Worm (Caenorhabditis elegans): ENCODE measurements around the gene F38H4.6.

Gene F38H4.6

DNA sequence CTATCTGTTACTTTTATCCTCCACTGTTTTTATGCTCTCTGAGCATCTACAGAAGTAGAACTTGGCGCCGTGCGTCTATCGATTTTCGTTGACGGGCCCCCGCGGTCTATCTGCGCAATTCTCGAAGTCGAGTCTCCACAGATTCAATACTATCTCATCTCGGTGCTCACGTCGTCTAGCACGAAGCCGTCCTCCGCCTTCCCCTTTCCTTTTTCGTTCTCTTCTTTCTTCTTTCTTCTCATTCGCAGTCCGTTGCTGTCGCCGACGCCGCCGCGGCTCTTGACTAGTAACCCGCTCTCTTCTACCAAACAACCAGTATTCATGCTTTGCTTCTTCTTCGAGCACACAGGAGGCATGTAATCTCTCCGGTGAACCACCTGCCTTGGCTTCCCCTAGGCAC lies 23.4 kb upstream of the F38H4.6 start:
- TF ChIP-seq unc-86 (tag; optimal IDR thresholded peaks at IDR 0.05) (peak; percentile 59), fkh-10 (GFP tag; optimal IDR thresholded peaks at IDR 0.05) (peak; percentile 38), sup-37 (GFP tag; optimal IDR thresholded peaks at IDR 0.05) (no peak), lin-35 (GFP tag; optimal IDR thresholded peaks at IDR 0.05) (peak in 1 of 2 experiments; percentile 17), efl-1 (optimal IDR thresholded peaks at IDR 0.05) (peak; percentile 7 to 26), efl-1 (GFP tag; optimal IDR thresholded peaks at IDR 0.05 in 1 of 2) (no peak), nhr-20 (tag; optimal IDR thresholded peaks at IDR 0.05) (peak; percentile 3), sptf-1 (tag; optimal IDR thresholded peaks at IDR 0.05) (no peak), pqm-1 (tag; optimal IDR thresholded peaks at IDR 0.05) (no peak), fkh-8 (tag; optimal IDR thresholded peaks at IDR 0.05) (peak; percentile 89), ceh-82 (tag; optimal IDR thresholded peaks at IDR 0.05) (peak in 2 of 3 experiments; percentile 28 to 63), xbp-1 (tag; optimal IDR thresholded peaks at IDR 0.05) (peak; percentile 3), sox-4 (tag; optimal IDR thresholded peaks at IDR 0.05) (peak; percentile 42), ceh-8 (GFP tag; optimal IDR thresholded peaks at IDR 0.05) (peak; percentile 30), dsc-1 (tag; optimal IDR thresholded peaks at IDR 0.05) (peak; percentile 44), nhr-71 (tag; optimal IDR thresholded peaks at IDR 0.05) (peak; percentile 51), snu-23 (GFP tag; optimal IDR thresholded peaks at IDR 0.05) (peak; percentile 45), ets-5 (GFP tag; IDR thresholded peaks at IDR 0.05) (no peak), dpl-1 (GFP tag; optimal IDR thresholded peaks at IDR 0.05) (peak in 1 of 3 experiments; percentile 20), C04F5.9 (tag; optimal IDR thresholded peaks at IDR 0.05) (no peak), nhr-47 (tag; optimal IDR thresholded peaks at IDR 0.05) (peak; percentile 55), isw-1 (GFP tag; IDR thresholded peaks at IDR 0.05) (peak; percentile 28), tbx-2 (tag; optimal IDR thresholded peaks at IDR 0.05) (peak; percentile 39), ceh-63 (GFP tag; optimal IDR thresholded peaks at IDR 0.05) (no peak), lin-14 (GFP tag; optimal IDR thresholded peaks at IDR 0.05) (peak; percentile 82), lsy-2 (tag; optimal IDR thresholded peaks at IDR 0.05) (peak; percentile 12 to 43), ztf-11 (tag; optimal IDR thresholded peaks at IDR 0.05) (peak in 1 of 2 experiments; percentile 42), swsn-7 (tag; optimal IDR thresholded peaks at IDR 0.05) (peak; percentile 41), egl-13 (tag; optimal IDR thresholded peaks at IDR 0.05) (no peak)

ce11 chrIV:11868452-11868851 lies 20.8 kb upstream of the F38H4.6 start:
- TF ChIP-seq egl-27 (tag; optimal IDR thresholded peaks at IDR 0.05) (no peak), zip-4 (GFP tag; optimal IDR thresholded peaks at IDR 0.05) (no peak), fkh-4 (tag; optimal IDR thresholded peaks at IDR 0.05; ENCODE audit: borderline replicate concordance) (no peak), nhr-85 (tag) (no peak)

DNA sequence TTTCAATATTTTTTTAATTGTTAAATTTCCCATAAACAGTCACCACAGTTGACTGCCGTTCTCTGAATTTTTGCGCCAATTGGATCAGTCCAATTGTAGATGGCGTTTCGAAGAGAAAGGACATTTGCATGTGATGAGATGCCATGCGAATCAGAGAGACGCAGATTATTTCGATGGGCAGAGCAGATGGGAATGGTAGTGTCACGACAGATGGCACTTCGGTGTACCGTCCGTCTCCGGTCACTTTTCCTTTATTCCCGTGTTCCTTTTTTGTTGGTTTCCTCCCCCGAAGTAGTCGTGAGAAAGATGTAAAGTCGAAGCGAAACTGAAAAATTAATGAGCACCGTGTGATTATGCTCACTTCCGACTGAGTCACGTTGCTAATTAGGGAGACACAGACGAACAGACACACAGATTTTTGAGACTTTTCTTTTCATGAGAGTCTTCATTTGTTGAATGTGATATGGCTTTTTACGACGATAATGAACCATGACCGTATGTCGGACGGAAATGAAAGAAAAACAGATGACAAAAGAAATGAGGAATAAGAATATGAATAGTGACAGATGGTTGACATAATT lies 20.1 kb upstream of the F38H4.6 start:
- TF ChIP-seq unc-86 (tag; optimal IDR thresholded peaks at IDR 0.05), result peak; percentile 58
- no peak for TF ChIP-seq jun-1 (tag; optimal IDR thresholded peaks at IDR 0.05)
- no peak for TF ChIP-seq mdl-1 (tag; optimal IDR thresholded peaks at IDR 0.05)
- no peak for TF ChIP-seq nhr-28 (tag; optimal IDR thresholded peaks at IDR 0.05)
- TF ChIP-seq grh-1 (GFP tag; IDR thresholded peaks at IDR 0.05), result no peak
- peak; percentile 65 for TF ChIP-seq lin-14 (GFP tag; optimal IDR thresholded peaks at IDR 0.05)
- peak in 1 of 2 experiments; percentile 45 for TF ChIP-seq ztf-11 (tag; optimal IDR thresholded peaks at IDR 0.05)
- TF ChIP-seq dsc-1 (tag; optimal IDR thresholded peaks at IDR 0.05), result peak; percentile 73
- peak; percentile 6 for TF ChIP-seq egl-13 (tag; optimal IDR thresholded peaks at IDR 0.05)
- TF ChIP-seq lin-13 (GFP tag; optimal IDR thresholded peaks at IDR 0.05), result no peak
- no peak for TF ChIP-seq zip-4 (GFP tag; optimal IDR thresholded peaks at IDR 0.05)
- TF ChIP-seq fkh-8 (tag; optimal IDR thresholded peaks at IDR 0.05), result peak; percentile 29
- TF ChIP-seq sox-4 (tag; optimal IDR thresholded peaks at IDR 0.05), result no peak
- no peak for TF ChIP-seq fkh-4 (tag; optimal IDR thresholded peaks at IDR 0.05; ENCODE audit: borderline replicate concordance)
- TF ChIP-seq ceh-63 (GFP tag; optimal IDR thresholded peaks at IDR 0.05), result no peak
- no peak for TF ChIP-seq mab-9 (GFP tag; IDR thresholded peaks at IDR 0.05)
- TF ChIP-seq lsy-2 (tag; optimal IDR thresholded peaks at IDR 0.05), result no peak
- no peak for TF ChIP-seq C34B4.2 (tag; optimal IDR thresholded peaks at IDR 0.05)
- TF ChIP-seq nhr-90 (tag; optimal IDR thresholded peaks at IDR 0.05; ENCODE audit: poor library complexity), result no peak
- TF ChIP-seq nhr-71 (tag; optimal IDR thresholded peaks at IDR 0.05), result no peak
- peak; percentile 20 for TF ChIP-seq nhr-47 (tag; optimal IDR thresholded peaks at IDR 0.05)
- no peak for TF ChIP-seq pag-3 (tag; optimal IDR thresholded peaks at IDR 0.05; ENCODE audit: borderline replicate concordance, insufficient read depth)
